Worm (Caenorhabditis elegans): ENCODE measurements around the gene T06D4.6.

ce11 chrII:3374779-3375178 lies 12.6 kb downstream of the T06D4.6 start, which contains the start of gene bath-10:
- TF ChIP-seq skn-1 (tag; optimal IDR thresholded peaks at IDR 0.05) (no peak), ceh-82 (tag; optimal IDR thresholded peaks at IDR 0.05) (no peak), ama-1 (optimal IDR thresholded peaks at IDR 0.05) (no peak), mdl-1 (tag; optimal IDR thresholded peaks at IDR 0.05) (no peak), F13H6.1 (tag; optimal IDR thresholded peaks at IDR 0.05) (no peak), unc-62 (GFP tag; optimal IDR thresholded peaks at IDR 0.05) (no peak), ztf-11 (tag; optimal IDR thresholded peaks at IDR 0.05) (no peak), unc-39 (tag; optimal IDR thresholded peaks at IDR 0.05) (no peak)

All from whole organism, L2 larva.